Worm (Caenorhabditis elegans) whole organism, late embryonic: ENCODE measurements around the gene col-167.

Experiments
- C38D4.7 ChIP-seq: fragments of 200-800 bp; sonication (Bioruptor generic); optimal IDR thresholded peaks from 2 replicates; lab custom pipeline; 2018; ENCODE audit warnings: mild to moderate bottlenecking, missing genetic modification characterization, moderate library complexity, missing compliant biosample characterization
- F13H6.1 ChIP-seq: sonication (generic microtip); optimal IDR thresholded peaks from 2 replicates; lab custom pipeline; 2016; ENCODE audit warnings: missing genetic modification characterization, missing compliant biosample characterization
- T23F11.4 ChIP-seq: fragments of 200-800 bp; sonication (Bioruptor generic); optimal IDR thresholded peaks from 2 replicates; lab custom pipeline; 2018; ENCODE audit warnings: mild to moderate bottlenecking, missing genetic modification characterization, missing compliant biosample characterization
- Y22D7AL.16 ChIP-seq: sonication (generic microtip); optimal IDR thresholded peaks from 2 replicates; lab custom pipeline; 2016; ENCODE audit warnings: missing genetic modification characterization, missing compliant biosample characterization
- ahr-1 ChIP-seq: sonication (generic microtip); optimal IDR thresholded peaks from 2 replicates; lab custom pipeline; 2016; ENCODE audit warnings: missing genetic modification characterization, missing compliant biosample characterization
- ceh-18 ChIP-seq: sonication (generic microtip); optimal IDR thresholded peaks from 2 replicates; lab custom pipeline; 2016; ENCODE audit warnings: missing genetic modification characterization, missing compliant biosample characterization
- ceh-22 ChIP-seq: sonication (generic microtip); optimal IDR thresholded peaks from 2 replicates; lab custom pipeline; 2017; ENCODE audit warnings: missing biosample characterization, missing genetic modification characterization
- ceh-30 ChIP-seq: fragments of 150-350 bp; optimal IDR thresholded peaks from 2 replicates; lab custom pipeline; 2014; ENCODE audit warnings: missing biosample characterization, missing genetic modification characterization
- ceh-31 ChIP-seq: sonication (generic microtip); optimal IDR thresholded peaks from 2 replicates; lab custom pipeline; 2016; ENCODE audit warnings: missing genetic modification characterization, missing compliant biosample characterization
- ceh-45 ChIP-seq: fragments of 200-800 bp; sonication (Bioruptor generic); IDR thresholded peaks from 2 replicates; pipeline ENCODE4 v1.3.6; 2022; ENCODE audit warnings: missing genetic modification reagents, missing genetic modification characterization, missing compliant biosample characterization
- ceh-6 ChIP-seq: fragments of 200-800 bp; sonication (Bioruptor generic); optimal IDR thresholded peaks from 2 replicates; lab custom pipeline; 2018; ENCODE audit warnings: mild to moderate bottlenecking, missing genetic modification characterization, missing compliant biosample characterization
- ceh-9 ChIP-seq: sonication (generic microtip); optimal IDR thresholded peaks from 2 replicates; lab custom pipeline; 2016; ENCODE audit warnings: mild to moderate bottlenecking, missing genetic modification characterization, inconsistent platforms, missing compliant biosample characterization
- dmd-4 ChIP-seq: sonication (generic microtip); optimal IDR thresholded peaks from 2 replicates; lab custom pipeline; 2016; ENCODE audit warnings: borderline replicate concordance, missing genetic modification characterization, missing compliant biosample characterization
- elt-2 ChIP-seq: sonication (generic microtip); optimal IDR thresholded peaks from 2 replicates; lab custom pipeline; 2016; ENCODE audit warnings: missing genetic modification reagents, missing genetic modification characterization, missing compliant biosample characterization
- elt-4 ChIP-seq: sonication (generic microtip); optimal IDR thresholded peaks from 2 replicates; lab custom pipeline; 2016; ENCODE audit warnings: missing genetic modification characterization, missing compliant biosample characterization
- ets-4 ChIP-seq: sonication (generic microtip); optimal IDR thresholded peaks from 2 replicates; lab custom pipeline; 2016; ENCODE audit warnings: missing genetic modification characterization, missing compliant biosample characterization
- fax-1 ChIP-seq: sonication (generic microtip); optimal IDR thresholded peaks from 2 replicates; lab custom pipeline; 2016; ENCODE audit warnings: missing genotype, missing genetic modification characterization, missing compliant biosample characterization
- fkh-6 ChIP-seq: sonication (generic microtip); optimal IDR thresholded peaks from 2 replicates; lab custom pipeline; 2016; ENCODE audit warnings: missing genetic modification characterization, missing compliant biosample characterization
- gmeb-2 ChIP-seq: sonication (generic microtip); optimal IDR thresholded peaks from 2 replicates; lab custom pipeline; 2016; ENCODE audit warnings: missing genetic modification characterization, inconsistent platforms, missing compliant biosample characterization
- hlh-13 ChIP-seq: fragments of 200-800 bp; sonication (Bioruptor generic); optimal IDR thresholded peaks from 2 replicates; lab custom pipeline; 2018; ENCODE audit warnings: mild to moderate bottlenecking, missing genetic modification characterization, missing compliant biosample characterization
- hlh-30 ChIP-seq: sonication (generic microtip); optimal IDR thresholded peaks from 2 replicates; lab custom pipeline; 2017; ENCODE audit warnings: antibody characterized with exemption, missing genetic modification characterization, missing compliant biosample characterization; ENCODE audit not compliant: insufficient read depth
- hlh-8 ChIP-seq: sonication (generic microtip); optimal IDR thresholded peaks from 2 replicates; lab custom pipeline; 2016; ENCODE audit warnings: missing genotype, missing genetic modification characterization, missing compliant biosample characterization
- lim-6 ChIP-seq: sonication (generic microtip); optimal IDR thresholded peaks from 2 replicates; lab custom pipeline; 2016; ENCODE audit warnings: missing genetic modification characterization, missing compliant biosample characterization
- lin-11 ChIP-seq: fragments of 200-800 bp; sonication (Bioruptor generic); optimal IDR thresholded peaks from 2 replicates; lab custom pipeline; 2018; ENCODE audit warnings: mild to moderate bottlenecking, missing genetic modification characterization, missing compliant biosample characterization
- nfya-1 ChIP-seq: sonication (generic microtip); optimal IDR thresholded peaks from 2 replicates; lab custom pipeline; 2017; ENCODE audit warnings: missing genetic modification characterization, mild to moderate bottlenecking, missing compliant biosample characterization, antibody characterized with exemption, moderate library complexity
- nhr-11 ChIP-seq: fragments of 150-350 bp; optimal IDR thresholded peaks from 2 replicates; lab custom pipeline; 2014; ENCODE audit warnings: missing biosample characterization, missing genetic modification characterization
- nhr-232 ChIP-seq: sonication (generic microtip); optimal IDR thresholded peaks from 2 replicates; lab custom pipeline; 2016; ENCODE audit warnings: missing genetic modification characterization, missing compliant biosample characterization
- pat-9 ChIP-seq: fragments of 200-800 bp; sonication (Bioruptor generic); optimal IDR thresholded peaks from 2 replicates; lab custom pipeline; 2018; ENCODE audit warnings: mild to moderate bottlenecking, missing genetic modification characterization, moderate library complexity, missing compliant biosample characterization
- pax-1 ChIP-seq: fragments of 150-350 bp; optimal IDR thresholded peaks from 2 replicates; lab custom pipeline; 2014; ENCODE audit warnings: missing biosample characterization, missing genetic modification characterization
- pha-2 ChIP-seq: sonication (generic microtip); optimal IDR thresholded peaks from 2 replicates; lab custom pipeline; 2017; ENCODE audit warnings: mild to moderate bottlenecking, missing genetic modification characterization, missing compliant biosample characterization
- pha-4 ChIP-seq: fragments of 150-350 bp; optimal IDR thresholded peaks from 2 replicates; lab custom pipeline; 2018; ENCODE audit warnings: missing biosample characterization, missing genetic modification reagents, missing genetic modification characterization
- pqm-1 ChIP-seq: sonication (generic microtip); optimal IDR thresholded peaks from 2 replicates; lab custom pipeline; 2016; ENCODE audit warnings: missing genetic modification characterization, missing compliant biosample characterization
- sdc-2 ChIP-seq: sonication (generic microtip); optimal IDR thresholded peaks from 2 replicates; lab custom pipeline; 2016; ENCODE audit warnings: missing genotype, missing genetic modification characterization, missing compliant biosample characterization
- syd-9 ChIP-seq: sonication (generic microtip); optimal IDR thresholded peaks from 2 replicates; lab custom pipeline; 2016; ENCODE audit warnings: mild to moderate bottlenecking, missing genetic modification characterization, moderate library complexity, missing compliant biosample characterization
- tbx-2 ChIP-seq: sonication (generic microtip); optimal IDR thresholded peaks from 2 replicates; lab custom pipeline; 2016; ENCODE audit warnings: missing genetic modification characterization, missing compliant biosample characterization
- tbx-7 ChIP-seq: sonication (generic microtip); optimal IDR thresholded peaks from 2 replicates; lab custom pipeline; 2016; ENCODE audit warnings: missing genotype, missing genetic modification characterization, missing compliant biosample characterization
- unc-3 ChIP-seq, 2 experiments: fragments of 200-800 bp in 1 of 2; sonication (Bioruptor generic) in 1 of 2; sonication (generic microtip) in 1 of 2; conservative IDR thresholded peaks in 1 of 2; optimal IDR thresholded peaks in 1 of 2; 2 replicates each; pipeline versions ENCODE4 v1.3.6 to Lab custom; 2016 to 2022; ENCODE audit warnings: missing compliant biosample characterization in 2 of 2, missing genetic modification characterization in 2 of 2, missing genetic modification reagents in 1 of 2
- unc-55 ChIP-seq: sonication (generic microtip); optimal IDR thresholded peaks from 2 replicates; lab custom pipeline; 2017; ENCODE audit warnings: missing biosample characterization, missing genetic modification reagents, missing genetic modification characterization
- unc-86 ChIP-seq: sonication (generic microtip); optimal IDR thresholded peaks from 2 replicates; lab custom pipeline; 2016; ENCODE audit warnings: missing genetic modification characterization, missing compliant biosample characterization
- ztf-16 ChIP-seq: sonication (generic microtip); optimal IDR thresholded peaks from 2 replicates; lab custom pipeline; 2017; ENCODE audit warnings: missing genetic modification characterization, missing compliant biosample characterization

The col-167 gene

DNA sequence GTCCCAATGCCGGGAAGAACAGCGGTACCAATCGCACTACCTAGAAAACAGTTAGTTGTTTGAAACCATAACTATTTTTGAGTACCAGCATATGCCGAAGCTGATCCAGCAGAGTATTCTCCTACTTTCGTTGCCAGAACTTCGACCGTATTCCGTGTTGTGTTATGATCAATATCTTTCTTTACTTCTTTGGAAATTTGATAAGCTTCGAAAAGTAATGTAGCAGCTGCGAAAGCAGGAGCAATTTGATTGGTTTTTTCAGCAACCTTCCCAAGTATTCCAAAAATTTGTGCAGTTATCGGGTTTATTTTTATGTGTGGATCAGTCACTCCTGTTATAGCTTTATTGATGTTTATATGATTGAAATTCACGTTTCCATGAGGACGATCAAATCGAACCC is 36.8 kb downstream of the col-167 start:
- TF ChIP-seq ceh-31 (no peak), elt-2 (tag; lab: Kevin White, UChicago) (no peak), gmeb-2 (tag; lab: Kevin White, UChicago) (no peak), ceh-30 (no peak), pat-9 (tag; lab: Kevin White, UChicago) (no peak), ceh-6 (GFP tag; lab: Kevin White, UChicago) (no peak), dmd-4 (tag; lab: Kevin White, UChicago) (no peak), C38D4.7 (GFP tag; lab: Kevin White, UChicago) (no peak), ceh-18 (tag; lab: Kevin White, UChicago) (no peak), pha-2 (tag; lab: Kevin White, UChicago) (no peak), Y22D7AL.16 (tag; lab: Kevin White, UChicago) (no peak), nhr-232 (tag; lab: Kevin White, UChicago) (no peak), unc-3 (GFP tag; conservative IDR thresholded peaks at IDR 0.05; lab: Robert Waterston, UW) (no peak), unc-3 (tag; optimal IDR thresholded peaks at IDR 0.05; lab: Kevin White, UChicago) (no peak), elt-4 (tag; lab: Kevin White, UChicago) (no peak), ztf-16 (no peak), pax-1 (tag; lab: Kevin White, UChicago) (no peak), lim-6 (tag; lab: Kevin White, UChicago) (no peak)

DNA sequence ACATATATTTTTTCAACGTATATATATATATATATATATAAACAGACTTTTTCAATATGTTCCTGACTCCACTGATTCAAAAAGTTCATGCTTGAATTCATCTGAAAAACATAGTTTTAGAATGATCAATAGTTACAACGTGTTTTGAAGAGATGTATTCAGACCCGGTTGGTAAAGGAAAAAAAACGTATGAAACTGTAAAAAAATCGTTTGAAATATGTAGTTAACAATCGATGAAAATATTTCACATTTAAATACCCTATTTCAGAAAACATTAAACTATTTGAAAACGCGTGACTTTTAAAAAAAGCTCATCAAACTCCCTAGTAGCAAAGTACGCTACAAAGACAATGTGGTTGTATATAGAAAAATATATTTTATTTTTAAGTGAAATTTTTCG is 37.4 kb downstream of the col-167 start, which contains the start of gene C03B1.14:
C03B1.14 (minus strand) TSS at position 101 of the 400 bp plus-strand sequence.
- TF ChIP-seq ahr-1 (no peak), ceh-9 (no peak), Y22D7AL.16 (tag; lab: Kevin White, UChicago) (no peak), hlh-8 (tag; lab: Kevin White, UChicago) (no peak), unc-86 (no peak), ceh-45 (GFP tag; lab: Robert Waterston, UW) (no peak), ets-4 (tag; lab: Kevin White, UChicago) (no peak), sdc-2 (tag; lab: Kevin White, UChicago) (no peak), pha-2 (tag; lab: Kevin White, UChicago) (no peak), T23F11.4 (no peak), fax-1 (tag; lab: Kevin White, UChicago) (no peak), tbx-7 (tag; lab: Kevin White, UChicago) (no peak), nhr-11 (tag; lab: Kevin White, UChicago) (no peak), nfya-1 (tag; lab: Kevin White, UChicago) (no peak), hlh-13 (GFP tag; lab: Kevin White, UChicago) (no peak), tbx-2 (tag; lab: Kevin White, UChicago) (no peak)
- TF ChIP-seq, all 69 proteins: peak for 0

- TF ChIP-seq lin-11 (no peak), lim-6 (tag; lab: Kevin White, UChicago) (no peak), ceh-22 (no peak), syd-9 (tag; lab: Kevin White, UChicago) (no peak), pqm-1 (tag; lab: Kevin White, UChicago) (no peak), unc-55 (GFP tag; lab: Kevin White, UChicago) (no peak), pat-9 (tag; lab: Kevin White, UChicago) (no peak), hlh-30 (tag; lab: Kevin White, UChicago) (no peak), ceh-9 (no peak), hlh-13 (GFP tag; lab: Kevin White, UChicago) (no peak), ceh-45 (GFP tag; lab: Robert Waterston, UW) (no peak), pha-4 (no peak), F13H6.1 (tag; lab: Kevin White, UChicago) (no peak), pax-1 (tag; lab: Kevin White, UChicago) (no peak), fkh-6 (tag; lab: Kevin White, UChicago) (no peak), ceh-31 (no peak), nhr-232 (tag; lab: Kevin White, UChicago) (no peak), tbx-2 (tag; lab: Kevin White, UChicago) (no peak)
Observed at ce11 chrX:6364196-6364595, 40.9 kb downstream of the col-167 start, which contains the start of gene C03B1.4. Gene C03B1.4 (plus strand): TSS chrX:6364496.
